Worm (Caenorhabditis elegans) whole organism, mixed stage, embryonic: ENCODE measurements around the gene tat-1.

Experiments used
- ceh-39 ChIP-seq: fragments of 150-350 bp; optimal IDR thresholded peaks from 2 replicates; lab custom pipeline; 2014; ENCODE audit warnings: missing biosample characterization, missing genetic modification characterization
- elt-3 ChIP-seq: fragments of 150-350 bp; optimal IDR thresholded peaks from 2 replicates; lab custom pipeline; 2014; ENCODE audit warnings: missing biosample characterization, missing genetic modification characterization
- hlh-1 ChIP-seq: fragments of 150-350 bp; optimal IDR thresholded peaks from 2 replicates; lab custom pipeline; 2014; ENCODE audit warnings: missing biosample characterization, missing genetic modification reagents, missing genetic modification characterization
- lin-13 ChIP-seq: fragments of 150-350 bp; optimal IDR thresholded peaks from 2 replicates; lab custom pipeline; 2014; ENCODE audit warnings: missing biosample characterization, missing genetic modification characterization
- lsy-2 ChIP-seq: fragments of 150-350 bp; optimal IDR thresholded peaks from 2 replicates; lab custom pipeline; 2014; ENCODE audit warnings: missing biosample characterization, missing genetic modification characterization
- mab-5 ChIP-seq: fragments of 150-350 bp; optimal IDR thresholded peaks from 2 replicates; lab custom pipeline; 2014; ENCODE audit warnings: missing biosample characterization, missing genetic modification characterization
- nhr-12 ChIP-seq: fragments of 150-350 bp; optimal IDR thresholded peaks from 2 replicates; lab custom pipeline; 2014; ENCODE audit warnings: missing biosample characterization, missing genetic modification characterization
- nhr-76 ChIP-seq: sonication (generic microtip); optimal IDR thresholded peaks from 2 replicates; lab custom pipeline; 2017; ENCODE audit warnings: missing biosample characterization, missing genetic modification characterization
- ztf-11 ChIP-seq: fragments of 150-350 bp; optimal IDR thresholded peaks from 2 replicates; lab custom pipeline; 2014; ENCODE audit warnings: missing biosample characterization, missing genetic modification characterization

ce11 chrIII:12458970-12459369, 37.5 kb upstream of the tat-1 start:
- no peak for TF ChIP-seq mab-5 (tag; lab: Kevin White, UChicago)
- no peak for TF ChIP-seq lin-13 (tag; lab: Kevin White, UChicago)
- no peak for TF ChIP-seq ceh-39 (tag; lab: Kevin White, UChicago)
- no peak for TF ChIP-seq elt-3
- no peak for TF ChIP-seq nhr-12
- TF ChIP-seq nhr-76 = no peak
- no peak for TF ChIP-seq hlh-1 (tag; lab: Kevin White, UChicago)
- TF ChIP-seq lsy-2 (tag; lab: Kevin White, UChicago) = no peak
- no peak for TF ChIP-seq ztf-11 (tag; lab: Kevin White, UChicago)
